6 worm cellular contexts compared by ENCODE assay signal in genomic region chrII:8222309-8223065, ce11.
TF ChIP-seq lines count a peak whose summit lies in the region.

Gene dab-1, plus strand, starts transcription at chrII:8222386.

TF ChIP-seq in whole organism, L1 larva, 84 proteins besides CTCF, POLR2A, EP300 and RAD21 (continued from another document):
- peak; percentile 4 to 11 for TF ChIP-seq efl-1 (optimal IDR thresholded peaks at IDR 0.05; lab: Kevin White, UChicago)
- TF ChIP-seq efl-1 (GFP tag; optimal IDR thresholded peaks at IDR 0.05 in 1 of 2; lab: Kevin White, UChicago), result peak in 1 of 2 experiments; percentile 69
- no peak for TF ChIP-seq aha-1 (tag; optimal IDR thresholded peaks at IDR 0.05; lab: Kevin White, UChicago)
- no peak for TF ChIP-seq egl-27 (tag; optimal IDR thresholded peaks at IDR 0.05; lab: Kevin White, UChicago)
- TF ChIP-seq elt-3 (tag; optimal IDR thresholded peaks at IDR 0.05; lab: Kevin White, UChicago), result peak in 4 of 6 experiments; percentile 3 to 55 (median 18)
- TF ChIP-seq hpl-2 (GFP tag; optimal IDR thresholded peaks at IDR 0.05; lab: Kevin White, UChicago), result no peak
- peak; percentile 0 for TF ChIP-seq tbx-2 (tag; optimal IDR thresholded peaks at IDR 0.05; lab: Kevin White, UChicago)
- TF ChIP-seq blmp-1 (tag; optimal IDR thresholded peaks at IDR 0.05; lab: Kevin White, UChicago), result peak; percentile 91
- TF ChIP-seq mdl-1 (tag; optimal IDR thresholded peaks at IDR 0.05; lab: Kevin White, UChicago), result peak in 1 of 2 experiments; percentile 73
- peak in 1 of 3 experiments; percentile 30 for TF ChIP-seq ceh-82 (tag; optimal IDR thresholded peaks at IDR 0.05; lab: Kevin White, UChicago)

TF ChIP-seq in whole organism, L2 larva, 48 proteins besides CTCF, POLR2A, EP300 and RAD21 (continued from another document):
- TF ChIP-seq C34F6.9 (tag; optimal IDR thresholded peaks at IDR 0.05; lab: Kevin White, UChicago) (peak; percentile 46), unc-62 (GFP tag; optimal IDR thresholded peaks at IDR 0.05; lab: Kevin White, UChicago) (no peak), snpc-4 (tag; optimal IDR thresholded peaks at IDR 0.05; lab: Kevin White, UChicago) (no peak), nhr-12 (tag; optimal IDR thresholded peaks at IDR 0.05; lab: Kevin White, UChicago) (no peak), sem-4 (tag; optimal IDR thresholded peaks at IDR 0.05; lab: Kevin White, UChicago) (peak; percentile 61), mdl-1 (tag; optimal IDR thresholded peaks at IDR 0.05; lab: Kevin White, UChicago) (peak in 1 of 2 experiments; percentile 29), nhr-237 (tag; optimal IDR thresholded peaks at IDR 0.05; lab: Kevin White, UChicago) (no peak), mbf-1 (tag; optimal IDR thresholded peaks at IDR 0.05; lab: Kevin White, UChicago) (no peak)
TF ChIP-seq in whole organism, L2 larva: peak in this region for 11.

TF ChIP-seq in whole organism, L3 larva, 47 proteins besides CTCF, POLR2A, EP300 and RAD21 (continued from another document and continues in another):
- no peak for TF ChIP-seq elt-3 (tag; optimal IDR thresholded peaks at IDR 0.05; lab: Kevin White, UChicago)
- TF ChIP-seq nhr-23 (tag; optimal IDR thresholded peaks at IDR 0.05; lab: Kevin White, UChicago), result peak; percentile 40
- peak; percentile 15 for TF ChIP-seq mdl-1 (tag; optimal IDR thresholded peaks at IDR 0.05; lab: Kevin White, UChicago)
- TF ChIP-seq nhr-12 (tag; optimal IDR thresholded peaks at IDR 0.05; lab: Kevin White, UChicago), result no peak
- peak; percentile 8 for TF ChIP-seq snpc-4 (tag; optimal IDR thresholded peaks at IDR 0.05; lab: Kevin White, UChicago)
- no peak for TF ChIP-seq skn-1 (tag; optimal IDR thresholded peaks at IDR 0.05; lab: Kevin White, UChicago)
- peak; percentile 31 for TF ChIP-seq ama-1 (optimal IDR thresholded peaks at IDR 0.05; lab: Kevin White, UChicago)
- TF ChIP-seq egl-5 (tag; optimal IDR thresholded peaks at IDR 0.05; lab: Kevin White, UChicago), result no peak
- TF ChIP-seq nhr-43 (tag; optimal IDR thresholded peaks at IDR 0.05; lab: Kevin White, UChicago; ENCODE audit: poor library complexity, severe bottlenecking), result no peak
- TF ChIP-seq ceh-82 (tag; optimal IDR thresholded peaks at IDR 0.05; lab: Kevin White, UChicago), result no peak
- TF ChIP-seq jun-1 (tag; optimal IDR thresholded peaks at IDR 0.05; lab: Kevin White, UChicago), result no peak
- no peak for TF ChIP-seq nhr-237 (tag; optimal IDR thresholded peaks at IDR 0.05; lab: Kevin White, UChicago)
- no peak for TF ChIP-seq elt-2 (tag; optimal IDR thresholded peaks at IDR 0.05; lab: Kevin White, UChicago)
- TF ChIP-seq zag-1 (tag; optimal IDR thresholded peaks at IDR 0.05; lab: Kevin White, UChicago), result no peak
- no peak for TF ChIP-seq eor-1 (tag; optimal IDR thresholded peaks at IDR 0.05; lab: Kevin White, UChicago)
- no peak for TF ChIP-seq lin-15B (tag; optimal IDR thresholded peaks at IDR 0.05; lab: Kevin White, UChicago)
- TF ChIP-seq lin-39 (tag; optimal IDR thresholded peaks at IDR 0.05; lab: Kevin White, UChicago), result no peak
- peak; percentile 50 for TF ChIP-seq hmg-11 (tag; optimal IDR thresholded peaks at IDR 0.05; lab: Kevin White, UChicago)
- no peak for TF ChIP-seq nhr-76 (tag; optimal IDR thresholded peaks at IDR 0.05; lab: Kevin White, UChicago)
- no peak for TF ChIP-seq nhr-77 (tag; optimal IDR thresholded peaks at IDR 0.05; lab: Kevin White, UChicago)
- TF ChIP-seq unc-39 (tag; optimal IDR thresholded peaks at IDR 0.05; lab: Kevin White, UChicago), result no peak
- TF ChIP-seq nhr-25 (tag; optimal IDR thresholded peaks at IDR 0.05; lab: Kevin White, UChicago), result peak; percentile 88
- TF ChIP-seq nfya-1 (tag; optimal IDR thresholded peaks at IDR 0.05; lab: Kevin White, UChicago; ENCODE audit: insufficient read depth), result peak; percentile 1
- peak; percentile 4 for TF ChIP-seq pha-4 (tag; optimal IDR thresholded peaks at IDR 0.05; lab: Kevin White, UChicago)
- no peak for TF ChIP-seq egl-27 (tag; optimal IDR thresholded peaks at IDR 0.05; lab: Kevin White, UChicago)
- no peak for TF ChIP-seq nhr-28 (tag; optimal IDR thresholded peaks at IDR 0.05; lab: Kevin White, UChicago)
- TF ChIP-seq lsy-12 (tag; optimal IDR thresholded peaks at IDR 0.05; lab: Kevin White, UChicago), result no peak
- TF ChIP-seq elt-1 (tag; optimal IDR thresholded peaks at IDR 0.05; lab: Kevin White, UChicago), result no peak
- no peak for TF ChIP-seq mml-1 (tag; optimal IDR thresholded peaks at IDR 0.05; lab: Kevin White, UChicago)
- TF ChIP-seq unc-62 (GFP tag; optimal IDR thresholded peaks at IDR 0.05; lab: Kevin White, UChicago), result no peak

TF ChIP-seq in whole organism, L4 larva, 104 proteins besides CTCF, POLR2A, EP300 and RAD21 (continued from another document and continues in another):
- TF ChIP-seq vab-7 (GFP tag; IDR thresholded peaks at IDR 0.05; lab: Robert Waterston, UW), result no peak
- peak in 1 of 2 experiments; percentile 75 for TF ChIP-seq unc-62 (GFP tag; optimal IDR thresholded peaks at IDR 0.05 in 1 of 2; lab: Kevin White, UChicago)
- TF ChIP-seq unc-62 (tag; optimal IDR thresholded peaks at IDR 0.05; lab: Kevin White, UChicago), result no peak
- no peak for TF ChIP-seq Y105C5A.15 (GFP tag; IDR thresholded peaks at IDR 0.05; lab: Robert Waterston, UW)
- TF ChIP-seq aha-1 (tag; lab: Kevin White, UChicago), result peak; percentile 73
- TF ChIP-seq unc-39 (tag; optimal IDR thresholded peaks at IDR 0.05; lab: Kevin White, UChicago), result no peak
- peak; percentile 90 to 97 for TF ChIP-seq mdl-1 (tag; optimal IDR thresholded peaks at IDR 0.05; lab: Kevin White, UChicago)
- TF ChIP-seq hlh-30 (tag; optimal IDR thresholded peaks at IDR 0.05; lab: Kevin White, UChicago; ENCODE audit: insufficient read depth), result peak; percentile 76
- TF ChIP-seq dmd-6 (GFP tag; IDR thresholded peaks at IDR 0.05; lab: Robert Waterston, UW), result no peak
- no peak for TF ChIP-seq daf-19 (GFP tag; conservative IDR thresholded peaks at IDR 0.05; lab: Robert Waterston, UW)
- no peak for TF ChIP-seq sdz-12 (GFP tag; optimal IDR thresholded peaks at IDR 0.05; lab: Kevin White, UChicago)
- TF ChIP-seq lin-15B (tag; optimal IDR thresholded peaks at IDR 0.05; lab: Kevin White, UChicago), result no peak
- TF ChIP-seq nhr-102 (tag; optimal IDR thresholded peaks at IDR 0.05; lab: Kevin White, UChicago), result no peak
- TF ChIP-seq unc-130 (GFP tag; optimal IDR thresholded peaks at IDR 0.05; lab: Kevin White, UChicago), result peak; percentile 24
- TF ChIP-seq lsy-2 (tag; optimal IDR thresholded peaks at IDR 0.05; lab: Kevin White, UChicago), result peak in 1 of 2 experiments; percentile 25
- TF ChIP-seq dpl-1 (GFP tag; optimal IDR thresholded peaks at IDR 0.05; lab: Kevin White, UChicago), result no peak
- no peak for TF ChIP-seq ceh-28 (tag; optimal IDR thresholded peaks at IDR 0.05; lab: Kevin White, UChicago)
- TF ChIP-seq arid-1 (GFP tag; conservative IDR thresholded peaks at IDR 0.05; lab: Robert Waterston, UW), result no peak
- TF ChIP-seq nhr-77 (tag; optimal IDR thresholded peaks at IDR 0.05; lab: Kevin White, UChicago), result peak; percentile 41
- TF ChIP-seq lin-39 (tag; optimal IDR thresholded peaks at IDR 0.05; lab: Kevin White, UChicago), result no peak
- TF ChIP-seq dve-1 (tag; optimal IDR thresholded peaks at IDR 0.05; lab: Kevin White, UChicago; ENCODE audit: insufficient read depth), result peak; percentile 39
- TF ChIP-seq nhr-11 (tag; optimal IDR thresholded peaks at IDR 0.05; lab: Kevin White, UChicago), result no peak
- no peak for TF ChIP-seq ZK337.2 (GFP tag; IDR thresholded peaks at IDR 0.05; lab: Robert Waterston, UW)
- TF ChIP-seq hmg-1.1 (GFP tag; IDR thresholded peaks at IDR 0.05; lab: Robert Waterston, UW), result no peak
- TF ChIP-seq rbr-2 (tag; optimal IDR thresholded peaks at IDR 0.05; lab: Kevin White, UChicago), result no peak
- no peak for TF ChIP-seq lin-29 (GFP tag; IDR thresholded peaks at IDR 0.05; lab: Robert Waterston, UW)
- TF ChIP-seq ceh-20 (GFP tag; IDR thresholded peaks at IDR 0.05; lab: Robert Waterston, UW), result no peak
- no peak for TF ChIP-seq madf-5 (GFP tag; IDR thresholded peaks at IDR 0.05; lab: Robert Waterston, UW)
- TF ChIP-seq nhr-237 (tag; optimal IDR thresholded peaks at IDR 0.05; lab: Kevin White, UChicago), result no peak
- TF ChIP-seq ces-1 (GFP tag; optimal IDR thresholded peaks at IDR 0.05; lab: Kevin White, UChicago), result no peak
- peak; percentile 85 for TF ChIP-seq nhr-28 (tag; optimal IDR thresholded peaks at IDR 0.05; lab: Kevin White, UChicago)

TF ChIP-seq in whole organism, mixed stage, embryonic, 35 proteins besides CTCF, POLR2A, EP300 and RAD21 (continued from another document):
- TF ChIP-seq elt-3 (tag; optimal IDR thresholded peaks at IDR 0.05; lab: Kevin White, UChicago) (no peak), ceh-43 (GFP tag; optimal IDR thresholded peaks at IDR 0.05; lab: Kevin White, UChicago) (no peak), mab-5 (tag; optimal IDR thresholded peaks at IDR 0.05; lab: Kevin White, UChicago) (no peak), unc-120 (tag; optimal IDR thresholded peaks at IDR 0.05; lab: Kevin White, UChicago; ENCODE audit: poor library complexity, severe bottlenecking) (no peak), tbx-8 (GFP tag; optimal IDR thresholded peaks at IDR 0.05; lab: Kevin White, UChicago) (no peak), ztf-11 (tag; optimal IDR thresholded peaks at IDR 0.05; lab: Kevin White, UChicago) (no peak), blmp-1 (tag; optimal IDR thresholded peaks at IDR 0.05; lab: Kevin White, UChicago) (no peak), pha-4 (tag; optimal IDR thresholded peaks at IDR 0.05; lab: Kevin White, UChicago) (no peak), nhr-237 (tag; optimal IDR thresholded peaks at IDR 0.05; lab: Kevin White, UChicago) (peak; percentile 18), nhr-76 (tag; optimal IDR thresholded peaks at IDR 0.05; lab: Kevin White, UChicago) (no peak), ham-2 (GFP tag; optimal IDR thresholded peaks at IDR 0.05; lab: Kevin White, UChicago) (peak; percentile 41), ceh-39 (tag; optimal IDR thresholded peaks at IDR 0.05; lab: Kevin White, UChicago) (peak; percentile 62), zip-8 (tag; optimal IDR thresholded peaks at IDR 0.05; lab: Kevin White, UChicago) (no peak), ceh-83 (GFP tag; optimal IDR thresholded peaks at IDR 0.05; lab: Kevin White, UChicago) (no peak), lin-32 (GFP tag; optimal IDR thresholded peaks at IDR 0.05; lab: Kevin White, UChicago) (no peak), snpc-4 (tag; optimal IDR thresholded peaks at IDR 0.05; lab: Kevin White, UChicago) (no peak)

TF ChIP-seq in whole organism, young adult, 124 proteins besides CTCF, POLR2A, EP300 and RAD21 (continued from another document):
- TF ChIP-seq ceh-91 (GFP tag; IDR thresholded peaks at IDR 0.05; lab: Robert Waterston, UW) (0 out of 2 replicates have a peak, but pooled peaks have one; percentile 14), ekl-4 (GFP tag; IDR thresholded peaks at IDR 0.05; lab: Robert Waterston, UW) (no peak), ceh-27 (GFP tag; optimal IDR thresholded peaks at IDR 0.05; lab: Kevin White, UChicago) (peak; percentile 2), madf-8 (GFP tag; conservative IDR thresholded peaks at IDR 0.05; lab: Robert Waterston, UW) (peak; percentile 83), hrde-1 (tag; optimal IDR thresholded peaks at IDR 0.05; lab: Kevin White, UChicago; ENCODE audit: borderline replicate concordance) (peak; percentile 42), lsl-1 (GFP tag; optimal IDR thresholded peaks at IDR 0.05; lab: Kevin White, UChicago) (peak; percentile 72), attf-3 (GFP tag; conservative IDR thresholded peaks at IDR 0.05; lab: Robert Waterston, UW) (no peak), nfyb-1 (GFP tag; IDR thresholded peaks at IDR 0.05; lab: Robert Waterston, UW) (no peak), dpl-1 (GFP tag; optimal IDR thresholded peaks at IDR 0.05; lab: Kevin White, UChicago) (peak; percentile 54), snpc-1.1 (tag; optimal IDR thresholded peaks at IDR 0.05; lab: Kevin White, UChicago; ENCODE audit: insufficient read depth) (no peak), pbrm-1 (GFP tag; IDR thresholded peaks at IDR 0.05; lab: Robert Waterston, UW) (no peak), F23B12.7 (tag; optimal IDR thresholded peaks at IDR 0.05; lab: Kevin White, UChicago; ENCODE audit: insufficient read depth) (peak; percentile 5)
TF ChIP-seq in whole organism, young adult: peak in this region for 15.
